Worm (Caenorhabditis elegans): ENCODE data around the gene F18A11.3.

- no peak for TF ChIP-seq ekl-4 (GFP tag; IDR thresholded peaks at IDR 0.05)
- TF ChIP-seq atf-7 (tag; optimal IDR thresholded peaks at IDR 0.05) = no peak
- TF ChIP-seq ztf-3 (GFP tag; optimal IDR thresholded peaks at IDR 0.05) = no peak
- TF ChIP-seq attf-3 (GFP tag; conservative IDR thresholded peaks at IDR 0.05) = no peak
- TF ChIP-seq F57C9.4 (tag; optimal IDR thresholded peaks at IDR 0.05) = no peak
- no peak for TF ChIP-seq ceh-91 (GFP tag; IDR thresholded peaks at IDR 0.05)
- no peak for TF ChIP-seq unc-130 (GFP tag; optimal IDR thresholded peaks at IDR 0.05)
- TF ChIP-seq unc-62 (GFP tag; optimal IDR thresholded peaks at IDR 0.05) = no peak
- no peak for TF ChIP-seq ama-1 (optimal IDR thresholded peaks at IDR 0.05)
- TF ChIP-seq ama-1 (GFP tag; optimal IDR thresholded peaks at IDR 0.05) = no peak
- peak; percentile 69 for TF ChIP-seq nhr-80 (tag; optimal IDR thresholded peaks at IDR 0.05)
- TF ChIP-seq snpc-1.3 (tag; optimal IDR thresholded peaks at IDR 0.05; ENCODE audit: insufficient read depth) = no peak
Measured at ce11 chrII:12996249-12996648, 40.4 kb downstream of the F18A11.3 start, which contains the start of gene hphd-1.

Measured in whole organism, young adult.